Worm (Caenorhabditis elegans) whole organism, L1 larva: Measurements from ENCODE around the gene hpo-38.
"Not testable (repeated sequence)": the region's sequence is repeated elsewhere in the genome, so short reads cannot be mapped to it uniquely, and the experiment has no call there.

Experiments
- alr-1 ChIP-seq: fragments of 200-800 bp; sonication (Bioruptor generic); optimal IDR thresholded peaks from 2 replicates; lab custom pipeline; 2018; ENCODE audit warnings: borderline replicate concordance, mild to moderate bottlenecking, missing genetic modification characterization, missing compliant biosample characterization
- ceh-63 ChIP-seq: fragments of 200-800 bp; sonication (Bioruptor generic); optimal IDR thresholded peaks from 2 replicates; lab custom pipeline; 2018; ENCODE audit warnings: mild to moderate bottlenecking, missing genetic modification characterization, missing compliant biosample characterization
- ceh-8 ChIP-seq: fragments of 200-800 bp; sonication (Bioruptor generic); optimal IDR thresholded peaks from 2 replicates; lab custom pipeline; 2018; ENCODE audit warnings: mild to moderate bottlenecking, missing genetic modification characterization, moderate library complexity, missing compliant biosample characterization
- ceh-82 ChIP-seq, 3 experiments: fragments of 150-350 bp in 1 of 3; sonication (generic microtip) in 2 of 3; optimal IDR thresholded peaks; 2 replicates each; lab custom pipeline; 2014 to 2017; ENCODE audit warnings: missing biosample characterization in 3 of 3, missing genetic modification characterization in 3 of 3
- dsc-1 ChIP-seq: sonication (generic microtip); optimal IDR thresholded peaks from 2 replicates; lab custom pipeline; 2016; ENCODE audit warnings: mild to moderate bottlenecking, missing genetic modification characterization, missing compliant biosample characterization
- efl-1 ChIP-seq, 4 experiments: fragments of 150-350 bp; optimal IDR thresholded peaks in 3 of 4; peaks in 1 of 4; 1 replicate in 1 of 4; 2 replicates in 3 of 4; lab custom pipeline; 2014; ENCODE audit warnings: missing biosample characterization in 2 of 4, missing genetic modification characterization in 2 of 4, missing genetic modification reagents in 2 of 4
- fkh-8 ChIP-seq: sonication (generic microtip); optimal IDR thresholded peaks from 2 replicates; lab custom pipeline; 2016; ENCODE audit warnings: mild to moderate bottlenecking, missing genetic modification characterization, missing compliant biosample characterization
- hlh-17 ChIP-seq: fragments of 200-800 bp; sonication (Bioruptor generic); optimal IDR thresholded peaks from 2 replicates; lab custom pipeline; 2018; ENCODE audit warnings: missing genetic modification characterization, mild to moderate bottlenecking, missing compliant biosample characterization, moderate library complexity, borderline replicate concordance
- hlh-4 ChIP-seq: sonication (generic microtip); optimal IDR thresholded peaks from 2 replicates; lab custom pipeline; 2016; ENCODE audit warnings: mild to moderate bottlenecking, missing genetic modification characterization, missing compliant biosample characterization
- lin-13 ChIP-seq: fragments of 150-350 bp; optimal IDR thresholded peaks from 2 replicates; lab custom pipeline; 2014; ENCODE audit warnings: missing biosample characterization, missing genetic modification reagents, missing genetic modification characterization
- lsy-2 ChIP-seq, 2 experiments: fragments of 150-350 bp; optimal IDR thresholded peaks; 2 replicates each; lab custom pipeline; 2014; ENCODE audit warnings: missing biosample characterization in 2 of 2, missing genetic modification characterization in 2 of 2
- mep-1 ChIP-seq: fragments of 150-350 bp; optimal IDR thresholded peaks from 2 replicates; lab custom pipeline; 2014; ENCODE audit warnings: missing biosample characterization, missing genetic modification characterization
- nhr-28 ChIP-seq: fragments of 150-350 bp; optimal IDR thresholded peaks from 2 replicates; lab custom pipeline; 2014; ENCODE audit warnings: missing biosample characterization, missing genetic modification characterization
- nhr-47 ChIP-seq: sonication (generic microtip); optimal IDR thresholded peaks from 2 replicates; lab custom pipeline; 2016; ENCODE audit warnings: mild to moderate bottlenecking, missing genetic modification characterization, moderate library complexity, missing compliant biosample characterization
- nhr-71 ChIP-seq: sonication (generic microtip); optimal IDR thresholded peaks from 2 replicates; lab custom pipeline; 2016; ENCODE audit warnings: mild to moderate bottlenecking, missing genetic modification characterization, moderate library complexity, missing compliant biosample characterization
- nhr-84 ChIP-seq: sonication (generic microtip); optimal IDR thresholded peaks from 2 replicates; lab custom pipeline; 2017; ENCODE audit warnings: missing biosample characterization, missing genetic modification characterization
- nhr-85 ChIP-seq: sonication (generic microtip); peaks from one replicate; lab custom pipeline; 2016; ENCODE audit warnings: missing genetic modification characterization, inconsistent platforms, missing compliant biosample characterization
- pag-3 ChIP-seq: sonication (generic microtip); optimal IDR thresholded peaks from 2 replicates; lab custom pipeline; 2017; ENCODE audit warnings: missing genetic modification characterization, mild to moderate bottlenecking, missing compliant biosample characterization, antibody characterized with exemption, borderline replicate concordance; ENCODE audit not compliant: insufficient read depth
- pqm-1 ChIP-seq: sonication (generic microtip); optimal IDR thresholded peaks from 3 replicates; lab custom pipeline; 2017; ENCODE audit warnings: missing biosample characterization, missing genetic modification characterization
- skn-1 ChIP-seq: fragments of 150-350 bp; optimal IDR thresholded peaks from 2 replicates; lab custom pipeline; 2014; ENCODE audit warnings: missing biosample characterization, missing genetic modification characterization
- sox-4 ChIP-seq: sonication (generic microtip); optimal IDR thresholded peaks from 2 replicates; lab custom pipeline; 2016; ENCODE audit warnings: missing genetic modification characterization, missing compliant biosample characterization
- tbx-2 ChIP-seq: sonication (generic microtip); optimal IDR thresholded peaks from 2 replicates; lab custom pipeline; 2016; ENCODE audit warnings: missing genetic modification characterization, missing compliant biosample characterization
- ztf-4 ChIP-seq: fragments of 150-350 bp; optimal IDR thresholded peaks from 2 replicates; lab custom pipeline; 2014; ENCODE audit warnings: missing biosample characterization, missing genetic modification characterization

hpo-38 gene

ce11 chrIII:269572-269971 lies 39.3 kb downstream of the hpo-38 start:
- TF ChIP-seq lsy-2 (tag; optimal IDR thresholded peaks at IDR 0.05; lab: Kevin White, UChicago) (peak in 1 of 2 experiments; percentile 33), efl-1 (GFP tag; optimal IDR thresholded peaks at IDR 0.05 in 1 of 2; lab: Kevin White, UChicago) (peak in 1 of 2 experiments; percentile 89)
- not testable (repeated sequence) for TF ChIP-seq efl-1 (optimal IDR thresholded peaks at IDR 0.05; lab: Kevin White, UChicago)

ce11 chrIII:282506-282905 lies 52.3 kb downstream of the hpo-38 start:
- TF ChIP-seq pqm-1 (tag; lab: Kevin White, UChicago) (no peak), hlh-4 (no peak), pag-3 (tag; lab: Kevin White, UChicago) (no peak), nhr-84 (no peak), nhr-71 (tag; lab: Kevin White, UChicago) (no peak), fkh-8 (tag; lab: Kevin White, UChicago) (no peak), sox-4 (tag; lab: Kevin White, UChicago) (no peak), ceh-82 (tag; optimal IDR thresholded peaks at IDR 0.05; lab: Kevin White, UChicago) (no peak), alr-1 (no peak), tbx-2 (tag; lab: Kevin White, UChicago) (no peak), mep-1 (tag; lab: Kevin White, UChicago) (no peak), dsc-1 (no peak)

- TF ChIP-seq nhr-28 (tag; lab: Kevin White, UChicago) (no peak), sox-4 (tag; lab: Kevin White, UChicago) (no peak), hlh-4 (no peak), nhr-47 (tag; lab: Kevin White, UChicago) (no peak), lin-13 (GFP tag; lab: Kevin White, UChicago) (no peak), skn-1 (tag; lab: Kevin White, UChicago) (no peak), ceh-63 (GFP tag; lab: Kevin White, UChicago) (no peak), hlh-17 (no peak), ceh-8 (GFP tag; lab: Kevin White, UChicago) (no peak), nhr-85 (no peak), pag-3 (tag; lab: Kevin White, UChicago) (no peak), ztf-4 (tag; lab: Kevin White, UChicago) (no peak)
Observed at ce11 chrIII:283817-284216, 53.6 kb downstream of the hpo-38 start, which contains the start of gene taco-1. Gene taco-1, plus strand, starts transcription at chrIII:284117.
